Worm (Caenorhabditis elegans) whole organism, late embryonic: ENCODE results near the gene T08B1.1.

Experiments
- C08G9.2 ChIP-seq: sonication (generic microtip); optimal IDR thresholded peaks from 2 replicates; lab custom pipeline; 2016; ENCODE audit warnings: mild to moderate bottlenecking, missing genetic modification characterization, moderate library complexity, missing compliant biosample characterization
- C38D4.7 ChIP-seq: fragments of 200-800 bp; sonication (Bioruptor generic); optimal IDR thresholded peaks from 2 replicates; lab custom pipeline; 2018; ENCODE audit warnings: mild to moderate bottlenecking, missing genetic modification characterization, moderate library complexity, missing compliant biosample characterization
- F13H6.1 ChIP-seq: sonication (generic microtip); optimal IDR thresholded peaks from 2 replicates; lab custom pipeline; 2016; ENCODE audit warnings: missing genetic modification characterization, missing compliant biosample characterization
- Y22D7AL.16 ChIP-seq: sonication (generic microtip); optimal IDR thresholded peaks from 2 replicates; lab custom pipeline; 2016; ENCODE audit warnings: missing genetic modification characterization, missing compliant biosample characterization
- ama-1 ChIP-seq: fragments of 150-350 bp; optimal IDR thresholded peaks from 2 replicates; lab custom pipeline; 2014
- ceh-18 ChIP-seq: sonication (generic microtip); optimal IDR thresholded peaks from 2 replicates; lab custom pipeline; 2016; ENCODE audit warnings: missing genetic modification characterization, missing compliant biosample characterization
- ceh-19 ChIP-seq: fragments of 200-800 bp; sonication (Bioruptor generic); optimal IDR thresholded peaks from 2 replicates; lab custom pipeline; 2018; ENCODE audit warnings: mild to moderate bottlenecking, missing genetic modification characterization, missing compliant biosample characterization
- ceh-2 ChIP-seq: sonication (generic microtip); optimal IDR thresholded peaks from 2 replicates; lab custom pipeline; 2016; ENCODE audit warnings: missing genotype, missing genetic modification characterization, missing compliant biosample characterization
- ceh-24 ChIP-seq: sonication (generic microtip); optimal IDR thresholded peaks from 2 replicates; lab custom pipeline; 2016; ENCODE audit warnings: mild to moderate bottlenecking, missing genetic modification characterization, missing compliant biosample characterization
- ceh-31 ChIP-seq: sonication (generic microtip); optimal IDR thresholded peaks from 2 replicates; lab custom pipeline; 2016; ENCODE audit warnings: missing genetic modification characterization, missing compliant biosample characterization
- ceh-34 ChIP-seq: sonication (generic microtip); optimal IDR thresholded peaks from 2 replicates; lab custom pipeline; 2016; ENCODE audit warnings: mild to moderate bottlenecking, missing genetic modification characterization, missing compliant biosample characterization
- ceh-48 ChIP-seq: sonication (generic microtip); optimal IDR thresholded peaks from 2 replicates; lab custom pipeline; 2016; ENCODE audit warnings: missing genetic modification characterization, inconsistent platforms, missing compliant biosample characterization
- ceh-9 ChIP-seq: sonication (generic microtip); optimal IDR thresholded peaks from 2 replicates; lab custom pipeline; 2016; ENCODE audit warnings: mild to moderate bottlenecking, missing genetic modification characterization, inconsistent platforms, missing compliant biosample characterization
- che-1 ChIP-seq: sonication (generic microtip); optimal IDR thresholded peaks from 2 replicates; lab custom pipeline; 2016; ENCODE audit warnings: mild to moderate bottlenecking, missing genetic modification characterization, missing compliant biosample characterization
- dmd-4 ChIP-seq: sonication (generic microtip); optimal IDR thresholded peaks from 2 replicates; lab custom pipeline; 2016; ENCODE audit warnings: borderline replicate concordance, missing genetic modification characterization, missing compliant biosample characterization
- elt-2 ChIP-seq: sonication (generic microtip); optimal IDR thresholded peaks from 2 replicates; lab custom pipeline; 2016; ENCODE audit warnings: missing genetic modification reagents, missing genetic modification characterization, missing compliant biosample characterization
- eyg-1 ChIP-seq: sonication (generic microtip); optimal IDR thresholded peaks from 2 replicates; lab custom pipeline; 2016; ENCODE audit warnings: missing genotype, missing genetic modification characterization, missing compliant biosample characterization
- fkh-10 ChIP-seq: fragments of 150-350 bp; optimal IDR thresholded peaks from 2 replicates; lab custom pipeline; 2014; ENCODE audit warnings: missing biosample characterization, missing genetic modification reagents, missing genetic modification characterization
- fkh-6 ChIP-seq: sonication (generic microtip); optimal IDR thresholded peaks from 2 replicates; lab custom pipeline; 2016; ENCODE audit warnings: missing genetic modification characterization, missing compliant biosample characterization
- gmeb-2 ChIP-seq: sonication (generic microtip); optimal IDR thresholded peaks from 2 replicates; lab custom pipeline; 2016; ENCODE audit warnings: missing genetic modification characterization, inconsistent platforms, missing compliant biosample characterization
- hlh-8 ChIP-seq: sonication (generic microtip); optimal IDR thresholded peaks from 2 replicates; lab custom pipeline; 2016; ENCODE audit warnings: missing genotype, missing genetic modification characterization, missing compliant biosample characterization
- lim-6 ChIP-seq: sonication (generic microtip); optimal IDR thresholded peaks from 2 replicates; lab custom pipeline; 2016; ENCODE audit warnings: missing genetic modification characterization, missing compliant biosample characterization
- nfya-1 ChIP-seq: sonication (generic microtip); optimal IDR thresholded peaks from 2 replicates; lab custom pipeline; 2017; ENCODE audit warnings: missing genetic modification characterization, mild to moderate bottlenecking, missing compliant biosample characterization, antibody characterized with exemption, moderate library complexity
- npax-4 ChIP-seq: sonication (generic microtip); optimal IDR thresholded peaks from 2 replicates; lab custom pipeline; 2016; ENCODE audit warnings: missing genetic modification characterization, missing compliant biosample characterization
- odd-2 ChIP-seq: sonication (generic microtip); optimal IDR thresholded peaks from 2 replicates; lab custom pipeline; 2017; ENCODE audit warnings: antibody characterized with exemption, mild to moderate bottlenecking, missing genetic modification characterization, missing compliant biosample characterization
- pat-9 ChIP-seq: fragments of 200-800 bp; sonication (Bioruptor generic); optimal IDR thresholded peaks from 2 replicates; lab custom pipeline; 2018; ENCODE audit warnings: mild to moderate bottlenecking, missing genetic modification characterization, moderate library complexity, missing compliant biosample characterization
- pha-4 ChIP-seq: fragments of 150-350 bp; optimal IDR thresholded peaks from 2 replicates; lab custom pipeline; 2018; ENCODE audit warnings: missing biosample characterization, missing genetic modification reagents, missing genetic modification characterization
- pqm-1 ChIP-seq: sonication (generic microtip); optimal IDR thresholded peaks from 2 replicates; lab custom pipeline; 2016; ENCODE audit warnings: missing genetic modification characterization, missing compliant biosample characterization
- pros-1 ChIP-seq: fragments of 150-350 bp; optimal IDR thresholded peaks from 2 replicates; lab custom pipeline; 2014; ENCODE audit warnings: missing biosample characterization, missing genetic modification reagents, missing genetic modification characterization
- ref-2 ChIP-seq: sonication (generic microtip); optimal IDR thresholded peaks from 2 replicates; lab custom pipeline; 2016; ENCODE audit warnings: missing genetic modification characterization, missing compliant biosample characterization
- rnt-1 ChIP-seq: sonication (generic microtip); optimal IDR thresholded peaks from 2 replicates; lab custom pipeline; 2016; ENCODE audit warnings: missing genetic modification characterization, missing compliant biosample characterization
- sox-2 ChIP-seq: fragments of 200-800 bp; sonication (Bioruptor generic); IDR thresholded peaks from 2 replicates; pipeline ENCODE4 v1.3.6; 2022; ENCODE audit warnings: missing genetic modification reagents, missing genetic modification characterization, missing compliant biosample characterization
- ttx-3 ChIP-seq: sonication (generic microtip); optimal IDR thresholded peaks from 2 replicates; lab custom pipeline; 2016; ENCODE audit warnings: missing genetic modification reagents, missing genetic modification characterization, missing compliant biosample characterization
- unc-3 ChIP-seq, 2 experiments: fragments of 200-800 bp in 1 of 2; sonication (Bioruptor generic) in 1 of 2; sonication (generic microtip) in 1 of 2; conservative IDR thresholded peaks in 1 of 2; optimal IDR thresholded peaks in 1 of 2; 2 replicates each; pipeline versions ENCODE4 v1.3.6 to Lab custom; 2016 to 2022; ENCODE audit warnings: missing compliant biosample characterization in 2 of 2, missing genetic modification characterization in 2 of 2, missing genetic modification reagents in 1 of 2
- unc-42 ChIP-seq: sonication (generic microtip); optimal IDR thresholded peaks from 2 replicates; lab custom pipeline; 2016; ENCODE audit warnings: missing genotype, missing genetic modification characterization, missing compliant biosample characterization
- unc-55 ChIP-seq: sonication (generic microtip); optimal IDR thresholded peaks from 2 replicates; lab custom pipeline; 2017; ENCODE audit warnings: missing biosample characterization, missing genetic modification reagents, missing genetic modification characterization
- unc-86 ChIP-seq: sonication (generic microtip); optimal IDR thresholded peaks from 2 replicates; lab custom pipeline; 2016; ENCODE audit warnings: missing genetic modification characterization, missing compliant biosample characterization
- ztf-16 ChIP-seq: sonication (generic microtip); optimal IDR thresholded peaks from 2 replicates; lab custom pipeline; 2017; ENCODE audit warnings: missing genetic modification characterization, missing compliant biosample characterization

T08B1.1 gene

ce11 chrV:2016428-2016827 lies 29.6 kb upstream of the T08B1.1 start, which contains the start of gene F59A7.2:
Gene F59A7.2 (minus strand): TSS chrV:2016528.
- TF ChIP-seq Y22D7AL.16 (tag; lab: Kevin White, UChicago) (no peak), pros-1 (tag; lab: Kevin White, UChicago) (no peak), ceh-24 (tag; lab: Kevin White, UChicago) (no peak)
- TF ChIP-seq, all 69 proteins: peak for 0

DNA sequence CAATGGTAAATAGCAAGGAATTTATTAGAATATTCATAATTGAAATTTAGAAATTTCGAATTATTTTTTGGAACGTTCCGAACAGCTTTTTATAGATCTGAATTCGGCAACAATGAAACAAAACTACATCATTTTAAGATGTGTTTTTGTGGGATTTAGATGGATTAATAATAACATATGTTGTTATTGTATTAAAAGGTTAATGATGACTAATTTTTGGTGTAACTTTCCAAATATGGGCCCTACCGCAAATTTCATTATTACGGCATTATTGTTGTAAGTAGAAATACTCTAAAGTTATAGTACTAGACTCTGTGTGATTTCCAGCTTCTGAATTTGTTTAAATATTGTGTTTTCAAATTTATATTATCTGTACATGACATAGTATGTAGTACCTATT lies 27.0 kb upstream of the T08B1.1 start, which contains the start of gene F59A7.11:
F59A7.11 (minus strand) TSS at position 101 of the 400 bp plus-strand sequence.
- no peak for TF ChIP-seq odd-2
- no peak for TF ChIP-seq dmd-4
- no peak for TF ChIP-seq pros-1 (tag; lab: Kevin White, UChicago)
- no peak for TF ChIP-seq C38D4.7 (GFP tag; lab: Kevin White, UChicago)
- TF ChIP-seq rnt-1 (tag; lab: Kevin White, UChicago) = no peak
- TF ChIP-seq pha-4 (tag; lab: Kevin White, UChicago) = no peak
- no peak for TF ChIP-seq ceh-34 (tag; lab: Kevin White, UChicago)
- TF ChIP-seq ztf-16 (tag; lab: Kevin White, UChicago) = no peak

DNA sequence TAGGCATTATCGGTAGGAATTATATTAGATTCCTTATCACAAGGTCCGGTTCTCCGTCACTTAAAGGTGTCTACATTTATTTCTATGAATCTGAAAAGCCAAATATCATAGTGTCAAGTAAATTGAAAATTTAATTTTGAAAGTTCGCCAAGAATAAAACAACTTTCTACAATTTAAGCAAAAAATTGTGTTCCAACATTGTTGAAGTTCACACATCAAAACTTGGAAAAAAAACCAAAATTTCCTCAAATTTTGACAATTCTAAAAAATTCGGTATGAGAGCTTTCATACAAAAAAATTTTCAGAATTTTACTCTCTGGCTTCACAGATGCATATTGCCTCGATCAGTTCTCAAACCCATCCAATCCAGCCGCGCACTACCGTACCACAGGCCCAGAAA lies 24.9 kb upstream of the T08B1.1 start, which contains the start of gene F59A7.7:
F59A7.7 (plus strand) TSS at position 301 of the 400 bp plus-strand sequence.
- TF ChIP-seq odd-2 (no peak), eyg-1 (tag; lab: Kevin White, UChicago) (no peak), ceh-9 (tag; lab: Kevin White, UChicago) (no peak)
- TF ChIP-seq, all 69 proteins: peak for 0

ce11 chrV:2008412-2008811 lies 21.6 kb upstream of the T08B1.1 start:
- TF ChIP-seq C08G9.2 (tag; lab: Kevin White, UChicago) (no peak), unc-42 (tag; lab: Kevin White, UChicago) (no peak), che-1 (tag; lab: Kevin White, UChicago) (no peak), fkh-10 (GFP tag; lab: Kevin White, UChicago) (no peak), unc-3 (GFP tag; conservative IDR thresholded peaks at IDR 0.05; lab: Robert Waterston, UW) (no peak), unc-3 (tag; optimal IDR thresholded peaks at IDR 0.05; lab: Kevin White, UChicago) (no peak), elt-2 (tag; lab: Kevin White, UChicago) (no peak), ceh-19 (GFP tag; lab: Kevin White, UChicago) (no peak), ceh-24 (tag; lab: Kevin White, UChicago) (no peak), ref-2 (tag; lab: Kevin White, UChicago) (no peak), ceh-2 (tag; lab: Kevin White, UChicago) (no peak), unc-86 (no peak), lim-6 (tag; lab: Kevin White, UChicago) (no peak), unc-55 (no peak), F13H6.1 (tag; lab: Kevin White, UChicago) (no peak)
- TF ChIP-seq, all 69 proteins: peak for 0

DNA sequence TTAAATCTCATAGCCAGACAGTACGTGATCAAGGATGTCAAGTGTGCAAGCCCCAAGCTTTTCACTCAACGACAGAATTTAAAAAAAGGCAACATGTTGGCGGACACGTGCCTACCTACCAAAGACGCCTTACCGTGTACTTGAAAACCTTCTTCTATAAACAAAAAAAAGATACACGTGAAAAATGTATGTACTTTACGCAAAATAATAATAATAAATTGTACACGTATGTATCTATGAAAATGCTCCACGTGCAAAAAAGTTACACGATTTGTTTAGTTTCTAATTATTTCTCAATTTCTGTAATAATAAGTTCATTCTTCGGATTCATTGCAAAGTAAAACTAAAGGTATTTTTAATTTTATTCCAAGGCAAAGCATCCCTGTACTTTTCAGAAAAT lies 17.8 kb upstream of the T08B1.1 start, which contains the start of gene cysl-4:
cysl-4 (plus strand) TSS at position 301 of the 400 bp plus-strand sequence.
- TF ChIP-seq ceh-31 (tag; lab: Kevin White, UChicago) (no peak), pros-1 (tag; lab: Kevin White, UChicago) (no peak), fkh-6 (no peak), sox-2 (GFP tag; lab: Robert Waterston, UW) (no peak), nfya-1 (tag; lab: Kevin White, UChicago) (no peak), ceh-48 (tag; lab: Kevin White, UChicago) (no peak), ztf-16 (tag; lab: Kevin White, UChicago) (no peak), eyg-1 (tag; lab: Kevin White, UChicago) (no peak), gmeb-2 (tag; lab: Kevin White, UChicago) (no peak), pat-9 (tag; lab: Kevin White, UChicago) (no peak), ceh-18 (tag; lab: Kevin White, UChicago) (no peak), F13H6.1 (tag; lab: Kevin White, UChicago) (no peak), ttx-3 (tag; lab: Kevin White, UChicago) (no peak), C38D4.7 (GFP tag; lab: Kevin White, UChicago) (no peak), pqm-1 (no peak), hlh-8 (tag; lab: Kevin White, UChicago) (no peak), ama-1 (lab: Kevin White, UChicago) (no peak), npax-4 (no peak)
